Worm (Caenorhabditis elegans): ENCODE data around the gene clc-9.

ce11 chrIV:11146492-11146891 lies 33.8 kb downstream of the clc-9 start:
- TF ChIP-seq pha-4 (tag; optimal IDR thresholded peaks at IDR 0.05), result no peak
- TF ChIP-seq unc-62 (GFP tag; optimal IDR thresholded peaks at IDR 0.05), result no peak
- no peak for TF ChIP-seq nhr-76 (tag; optimal IDR thresholded peaks at IDR 0.05)
- TF ChIP-seq cnd-1 (tag; optimal IDR thresholded peaks at IDR 0.05), result no peak
- TF ChIP-seq elt-3 (tag; optimal IDR thresholded peaks at IDR 0.05), result no peak
- no peak for TF ChIP-seq mep-1 (tag; optimal IDR thresholded peaks at IDR 0.05)
- TF ChIP-seq lsy-2 (tag; optimal IDR thresholded peaks at IDR 0.05), result no peak
- TF ChIP-seq nhr-237 (tag; optimal IDR thresholded peaks at IDR 0.05), result no peak
- no peak for TF ChIP-seq nhr-28 (tag; optimal IDR thresholded peaks at IDR 0.05)
- TF ChIP-seq bed-3 (GFP tag; optimal IDR thresholded peaks at IDR 0.05), result no peak
- TF ChIP-seq ztf-11 (tag; optimal IDR thresholded peaks at IDR 0.05), result no peak

Data from whole organism, mixed stage, embryonic.